Worm (Caenorhabditis elegans) whole organism, L4 larva: ENCODE data around the gene ins-3.

Experiments
- F37D6.2 ChIP-seq: sonication (generic microtip); optimal IDR thresholded peaks from 2 replicates; lab custom pipeline; 2016; ENCODE audit warnings: mild to moderate bottlenecking, missing genetic modification characterization, missing compliant biosample characterization
- F49E8.2 ChIP-seq: sonication (generic microtip); optimal IDR thresholded peaks from 2 replicates; lab custom pipeline; 2016; ENCODE audit warnings: missing compliant biosample characterization, mild to moderate bottlenecking, missing genetic modification characterization, borderline replicate concordance
- ctbp-1 ChIP-seq: fragments of 200-800 bp; sonication (Bioruptor generic); IDR thresholded peaks from 2 replicates; pipeline ENCODE4 v1.3.6; 2022; ENCODE audit warnings: missing genetic modification reagents, missing genetic modification characterization, missing compliant biosample characterization
- nhr-25 ChIP-seq: sonication (generic microtip); optimal IDR thresholded peaks from 2 replicates; lab custom pipeline; 2017; ENCODE audit warnings: missing genetic modification characterization, mild to moderate bottlenecking, missing compliant biosample characterization, antibody characterized with exemption, moderate library complexity, borderline replicate concordance; ENCODE audit not compliant: insufficient read depth
- nhr-76 ChIP-seq: fragments of 150-350 bp; optimal IDR thresholded peaks from 2 replicates; lab custom pipeline; 2014; ENCODE audit warnings: missing biosample characterization, missing genetic modification characterization
- saeg-2 ChIP-seq: fragments of 200-800 bp; sonication (Bioruptor generic); IDR thresholded peaks from 2 replicates; pipeline ENCODE4 v1.3.6; 2022; ENCODE audit warnings: missing genetic modification reagents, missing genetic modification characterization, missing compliant biosample characterization

DNA sequence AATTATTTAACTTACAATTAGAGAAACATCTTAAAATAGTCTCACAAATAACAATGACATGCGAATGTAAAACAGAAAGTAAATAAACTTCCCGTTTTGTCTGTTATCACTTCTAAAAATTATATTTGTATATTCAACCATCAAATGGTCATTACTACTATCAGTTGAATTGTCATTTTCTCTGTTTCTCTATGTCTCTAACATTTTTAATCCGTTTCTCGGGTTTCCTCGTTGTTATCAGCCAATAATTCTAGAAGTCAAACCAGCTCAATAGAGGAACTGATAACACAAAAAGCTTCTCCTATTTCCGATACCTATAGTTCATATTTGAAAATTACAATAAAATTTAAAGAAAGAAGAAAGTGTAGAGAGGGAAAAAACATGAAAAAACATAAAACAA, 36.1 kb upstream of the ins-3 start:
- no peak for TF ChIP-seq saeg-2
- no peak for TF ChIP-seq nhr-25 (tag; lab: Kevin White, UChicago)
- no peak for TF ChIP-seq F49E8.2
- TF ChIP-seq ctbp-1 (GFP tag; lab: Robert Waterston, UW) = no peak
- TF ChIP-seq nhr-76 (tag; lab: Kevin White, UChicago) = no peak
- TF ChIP-seq F37D6.2 (tag; lab: Kevin White, UChicago) = no peak
